Worm (Caenorhabditis elegans) whole organism, L2 larva: ENCODE data around the gene R04A9.6.

Source experiments
- blmp-1 ChIP-seq: sonication (generic microtip); optimal IDR thresholded peaks from 2 replicates; lab custom pipeline; 2017; ENCODE audit warnings: missing genetic modification characterization, mild to moderate bottlenecking, missing compliant biosample characterization, antibody characterized with exemption, moderate library complexity; ENCODE audit not compliant: insufficient read depth
- ceh-82 ChIP-seq: fragments of 150-350 bp; optimal IDR thresholded peaks from 2 replicates; lab custom pipeline; 2014; ENCODE audit warnings: missing biosample characterization, missing genetic modification characterization
- lin-13 ChIP-seq: fragments of 150-350 bp; optimal IDR thresholded peaks from 2 replicates; lab custom pipeline; 2014; ENCODE audit warnings: missing biosample characterization, missing genetic modification reagents, missing genetic modification characterization
- lin-39 ChIP-seq: fragments of 150-350 bp; optimal IDR thresholded peaks from 2 replicates; lab custom pipeline; 2014; ENCODE audit warnings: missing biosample characterization, missing genetic modification reagents, missing genetic modification characterization
- mbf-1 ChIP-seq: sonication (generic microtip); optimal IDR thresholded peaks from 2 replicates; lab custom pipeline; 2017; ENCODE audit warnings: missing biosample characterization, missing genetic modification characterization
- unc-62 ChIP-seq: fragments of 150-350 bp; optimal IDR thresholded peaks from 2 replicates; lab custom pipeline; 2014; ENCODE audit warnings: missing biosample characterization, missing genetic modification reagents, missing genetic modification characterization
- ztf-11 ChIP-seq: sonication (generic microtip); optimal IDR thresholded peaks from 2 replicates; lab custom pipeline; 2017; ENCODE audit warnings: missing biosample characterization, missing genetic modification characterization
- ztf-4 ChIP-seq: fragments of 150-350 bp; optimal IDR thresholded peaks from 2 replicates; lab custom pipeline; 2014; ENCODE audit warnings: missing biosample characterization, missing genetic modification characterization

ce11 chrX:402951-403350, 5.6 kb downstream of the R04A9.6 start:
- TF ChIP-seq ceh-82 (tag; lab: Kevin White, UChicago) (no peak), mbf-1 (tag; lab: Kevin White, UChicago) (no peak), lin-13 (no peak), ztf-4 (tag; lab: Kevin White, UChicago) (no peak), blmp-1 (tag; lab: Kevin White, UChicago) (no peak), lin-39 (tag; lab: Kevin White, UChicago) (no peak), ztf-11 (tag; lab: Kevin White, UChicago) (no peak), unc-62 (GFP tag; lab: Kevin White, UChicago) (no peak)
